Worm (Caenorhabditis elegans): ENCODE data around the gene wdr-46.
A peak's percentile ranks its signal among the peaks of the same experiment; 100 is the strongest.

Gene wdr-46

DNA sequence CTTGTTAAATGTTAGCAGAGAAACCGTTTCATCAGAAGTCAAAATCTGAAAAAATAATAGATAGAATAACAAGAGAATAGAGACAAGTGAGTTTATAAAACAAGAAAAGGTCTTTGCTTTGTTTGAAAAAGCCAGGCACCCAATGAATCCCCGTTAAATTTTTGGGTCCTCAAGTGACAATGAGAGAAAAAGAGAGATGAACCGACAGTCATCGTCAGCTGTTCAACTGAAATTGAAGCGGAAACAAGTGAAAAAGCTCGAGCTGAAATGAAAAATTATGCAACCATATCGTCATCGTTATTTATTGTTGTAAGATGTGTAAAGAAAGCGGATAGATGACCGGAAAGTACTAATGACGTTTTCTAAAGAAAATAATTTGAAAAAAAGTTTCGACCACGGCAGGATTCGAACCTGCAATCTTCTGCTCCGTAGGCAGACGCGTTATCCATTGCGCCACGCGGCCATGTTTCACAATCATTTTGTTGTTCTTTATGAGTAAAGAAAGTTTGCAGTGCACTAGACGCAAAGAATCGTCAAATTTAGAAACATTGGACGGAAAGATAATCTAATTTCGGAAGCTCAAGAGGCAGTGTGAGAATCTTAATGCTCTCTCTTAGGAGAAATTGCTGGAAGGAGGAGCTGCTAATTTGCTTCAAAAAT, 45.6 kb downstream of the wdr-46 start, which contains the start of gene F08G5.3 (continued):
- TF ChIP-seq egl-27 (tag; optimal IDR thresholded peaks at IDR 0.05), result no peak
- TF ChIP-seq zfp-3 (GFP tag; conservative IDR thresholded peaks at IDR 0.05), result peak; percentile 81
- no peak for TF ChIP-seq sdz-12 (GFP tag; optimal IDR thresholded peaks at IDR 0.05)
- no peak for TF ChIP-seq pqm-1 (tag; optimal IDR thresholded peaks at IDR 0.05)
- TF ChIP-seq dve-1 (tag; optimal IDR thresholded peaks at IDR 0.05; ENCODE audit: insufficient read depth), result peak; percentile 52
- TF ChIP-seq rbr-2 (tag; optimal IDR thresholded peaks at IDR 0.05), result peak; percentile 47
- peak; percentile 46 for TF ChIP-seq dmd-6 (GFP tag; IDR thresholded peaks at IDR 0.05)
- peak; percentile 55; the same call in 1 of the 2 replicates for TF ChIP-seq lin-1 (GFP tag; IDR thresholded peaks at IDR 0.05)
- 0 out of 2 replicates have a peak, but pooled peaks have one; percentile 43 for TF ChIP-seq ceh-44 (GFP tag; IDR thresholded peaks at IDR 0.05)
- peak in 1 of 2 experiments; percentile 58 for TF ChIP-seq lsy-2 (tag; optimal IDR thresholded peaks at IDR 0.05)
- no peak for TF ChIP-seq F10B5.3 (tag; optimal IDR thresholded peaks at IDR 0.05)
- TF ChIP-seq nhr-41 (GFP tag; IDR thresholded peaks at IDR 0.05), result peak; percentile 45; the same call in 1 of the 2 replicates
- TF ChIP-seq T26A8.4 (GFP tag; IDR thresholded peaks at IDR 0.05), result peak; percentile 67
- TF ChIP-seq egl-43 (GFP tag; IDR thresholded peaks at IDR 0.05), result peak; percentile 91
- TF ChIP-seq nhr-76 (tag; optimal IDR thresholded peaks at IDR 0.05), result no peak
- TF ChIP-seq aly-2 (tag; optimal IDR thresholded peaks at IDR 0.05), result no peak
- TF ChIP-seq nhr-10 (tag; optimal IDR thresholded peaks at IDR 0.05), result no peak
- peak; percentile 50 for TF ChIP-seq nhr-6 (tag; optimal IDR thresholded peaks at IDR 0.05)
- no peak for TF ChIP-seq fkh-10 (GFP tag; optimal IDR thresholded peaks at IDR 0.05)
- peak; percentile 65 for TF ChIP-seq nhr-102 (tag; optimal IDR thresholded peaks at IDR 0.05)
- TF ChIP-seq madf-5 (GFP tag; IDR thresholded peaks at IDR 0.05), result peak in 1 of 2 experiments; percentile 66; a peak in 1 of 4 replicates
- TF ChIP-seq ceh-20 (GFP tag; IDR thresholded peaks at IDR 0.05), result peak; percentile 68
- peak; percentile 66; the same call in 1 of the 2 replicates for TF ChIP-seq saeg-2 (GFP tag; IDR thresholded peaks at IDR 0.05)
- TF ChIP-seq pha-4 (GFP tag; IDR thresholded peaks at IDR 0.05), result peak; percentile 91
- TF ChIP-seq pha-4 (tag; optimal IDR thresholded peaks at IDR 0.05), result no peak
- peak; percentile 76 for TF ChIP-seq ctbp-1 (GFP tag; IDR thresholded peaks at IDR 0.05)
- TF ChIP-seq tra-1 (GFP tag; IDR thresholded peaks at IDR 0.05), result peak; percentile 78
- peak; percentile 73 for TF ChIP-seq mes-2 (tag; optimal IDR thresholded peaks at IDR 0.05; ENCODE audit: poor library complexity, severe bottlenecking)
- no peak for TF ChIP-seq lin-39 (tag; optimal IDR thresholded peaks at IDR 0.05)
- TF ChIP-seq F44E2.7 (GFP tag; IDR thresholded peaks at IDR 0.05), result no peak
- TF ChIP-seq dpl-1 (GFP tag; optimal IDR thresholded peaks at IDR 0.05), result no peak
- no peak for TF ChIP-seq nhr-25 (tag; optimal IDR thresholded peaks at IDR 0.05; ENCODE audit: borderline replicate concordance, insufficient read depth)
- peak; percentile 82 for TF ChIP-seq dmd-8 (GFP tag; IDR thresholded peaks at IDR 0.05)
- TF ChIP-seq mdt-29 (GFP tag; IDR thresholded peaks at IDR 0.05), result peak; percentile 72; the same call in 1 of the 2 replicates
- TF ChIP-seq hmg-1.1 (GFP tag; IDR thresholded peaks at IDR 0.05), result peak; percentile 76
- TF ChIP-seq Y105C5A.15 (GFP tag; IDR thresholded peaks at IDR 0.05), result peak; percentile 85; the same call in 1 of the 2 replicates
- TF ChIP-seq Y75B8A.6 (GFP tag; IDR thresholded peaks at IDR 0.05), result 0 out of 2 replicates have a peak, but pooled peaks have one; percentile 53
- TF ChIP-seq zag-1 (tag; optimal IDR thresholded peaks at IDR 0.05), result no peak
- TF ChIP-seq ztf-11 (tag; optimal IDR thresholded peaks at IDR 0.05), result no peak
- TF ChIP-seq dmd-9 (GFP tag; IDR thresholded peaks at IDR 0.05), result peak; percentile 74; the same call in 1 of the 2 replicates
- TF ChIP-seq nhr-111 (GFP tag; optimal IDR thresholded peaks at IDR 0.05), result peak; percentile 69
- TF ChIP-seq T20F7.1 (GFP tag; optimal IDR thresholded peaks at IDR 0.05), result peak; percentile 41
- TF ChIP-seq nhr-28 (tag; optimal IDR thresholded peaks at IDR 0.05), result peak; percentile 15
- peak; percentile 73 for TF ChIP-seq ZK337.2 (GFP tag; IDR thresholded peaks at IDR 0.05)
- TF ChIP-seq ceh-62 (tag; optimal IDR thresholded peaks at IDR 0.05), result no peak
- TF ChIP-seq D1046.2 (GFP tag; IDR thresholded peaks at IDR 0.05), result peak; percentile 82; the same call in 1 of the 2 replicates
- no peak for TF ChIP-seq fos-1 (tag; optimal IDR thresholded peaks at IDR 0.05)
- TF ChIP-seq hif-1 (tag; optimal IDR thresholded peaks at IDR 0.05), result peak in 1 of 2 experiments; percentile 33
- TF ChIP-seq gei-8 (GFP tag; optimal IDR thresholded peaks at IDR 0.05), result peak; percentile 72
